Worm (Caenorhabditis elegans) whole organism, midembryonic: ENCODE data around the gene R12B2.6.

Experiments used
- T22C8.4 ChIP-seq: fragments of 200-800 bp; sonication (Bioruptor generic); IDR thresholded peaks from 2 replicates; pipeline ENCODE4 v1.3.6; 2022; ENCODE audit warnings: missing genetic modification characterization, missing compliant biosample characterization
- cog-1 ChIP-seq: sonication (generic microtip); optimal IDR thresholded peaks from 2 replicates; lab custom pipeline; 2016; ENCODE audit warnings: missing genetic modification characterization, missing compliant biosample characterization
- flt-1 ChIP-seq: fragments of 200-800 bp; sonication (Bioruptor generic); IDR thresholded peaks from 2 replicates; pipeline ENCODE4 v1.3.6; 2022; ENCODE audit warnings: missing genetic modification characterization, missing compliant biosample characterization
- med-1 ChIP-seq: sonication (generic microtip); optimal IDR thresholded peaks from 2 replicates; lab custom pipeline; 2017; ENCODE audit warnings: missing genetic modification characterization, mild to moderate bottlenecking, missing compliant biosample characterization, antibody characterized with exemption, missing genetic modification reagents; ENCODE audit not compliant: insufficient read depth
- tab-1 ChIP-seq: fragments of 200-800 bp; sonication (Bioruptor generic); IDR thresholded peaks from 2 replicates; pipeline ENCODE4 v1.3.6; 2022; ENCODE audit warnings: missing genetic modification characterization, missing compliant biosample characterization

ce11 chrIII:5863774-5864173, 29.8 kb upstream of the R12B2.6 start, which contains the start of gene dnpp-1:
- no peak for TF ChIP-seq flt-1 (GFP tag; lab: Robert Waterston, UW)
- no peak for TF ChIP-seq tab-1
- TF ChIP-seq T22C8.4 (GFP tag; lab: Robert Waterston, UW): no peak
- no peak for TF ChIP-seq med-1 (GFP tag; lab: Kevin White, UChicago)
- no peak for TF ChIP-seq cog-1 (tag; lab: Kevin White, UChicago)
